Fruit fly (Drosophila melanogaster) whole organism, embryonic: Measurements from ENCODE around the gene Gk1.

Experiments used
- Atf3 ChIP-seq: fragments of 200-800 bp; sonication (Bioruptor generic); optimal IDR thresholded peaks from 3 replicates; lab custom pipeline; 2016; ENCODE audit warnings: missing biosample characterization, missing genetic modification characterization
- Awh ChIP-seq: fragments of 200-800 bp; sonication (Bioruptor generic); IDR thresholded peaks from 2 replicates; pipeline ENCODE4, ENCODE4 v1.3.6; 2022; ENCODE audit warnings: missing biosample characterization, missing genetic modification characterization
- BtbVII ChIP-seq: fragments of 200-800 bp; sonication (Bioruptor generic); optimal IDR thresholded peaks from 3 replicates; lab custom pipeline; 2017; ENCODE audit warnings: missing biosample characterization, mild to moderate bottlenecking, missing genetic modification characterization
- CG10274 ChIP-seq: fragments of 200-800 bp; sonication (Bioruptor generic); optimal IDR thresholded peaks from 3 replicates; lab custom pipeline; 2017; ENCODE audit warnings: missing biosample characterization, mild to moderate bottlenecking, missing genetic modification characterization
- CG10543 ChIP-seq: fragments of 200-800 bp; sonication (Bioruptor generic); optimal IDR thresholded peaks from 3 replicates; lab custom pipeline; 2017; ENCODE audit warnings: missing biosample characterization, mild to moderate bottlenecking, missing genetic modification characterization, moderate library complexity
- CG10654 ChIP-seq: fragments of 200-800 bp; sonication (Bioruptor generic); optimal IDR thresholded peaks from 2 replicates; lab custom pipeline; 2016; ENCODE audit warnings: missing biosample characterization, missing genetic modification characterization
- CG11723 ChIP-seq: fragments of 200-800 bp; sonication (Bioruptor generic); optimal IDR thresholded peaks from 2 replicates; lab custom pipeline; 2017; ENCODE audit warnings: missing biosample characterization, mild to moderate bottlenecking, missing genetic modification characterization
- CG12236 ChIP-seq: fragments of 200-800 bp; sonication (Bioruptor generic); optimal IDR thresholded peaks from 2 replicates; lab custom pipeline; 2016; ENCODE audit warnings: missing biosample characterization, missing genetic modification characterization
- CG1233 ChIP-seq: fragments of 200-800 bp; sonication (Bioruptor generic); optimal IDR thresholded peaks from 4 replicates; lab custom pipeline; 2018; ENCODE audit warnings: missing biosample characterization, mild to moderate bottlenecking, missing genetic modification characterization
- CG15601 ChIP-seq: fragments of 200-800 bp; sonication (Bioruptor generic); optimal IDR thresholded peaks from 3 replicates; lab custom pipeline; 2019; ENCODE audit warnings: missing biosample characterization, mild to moderate bottlenecking, missing genetic modification characterization, moderate library complexity
- CG17829 ChIP-seq: fragments of 200-800 bp; optimal IDR thresholded peaks from 2 replicates; lab custom pipeline; 2019; ENCODE audit warnings: missing biosample characterization, mild to moderate bottlenecking, missing genetic modification characterization, moderate library complexity
- CG18262 ChIP-seq: fragments of 200-800 bp; optimal IDR thresholded peaks from 3 replicates; lab custom pipeline; 2019; ENCODE audit warnings: missing biosample characterization, mild to moderate bottlenecking, missing genetic modification characterization, moderate library complexity
- CG31441 ChIP-seq: fragments of 200-800 bp; sonication (Bioruptor generic); IDR thresholded peaks from 2 replicates; pipeline ENCODE4 v1.3.6; 2022; ENCODE audit warnings: missing biosample characterization, missing genetic modification characterization
- CG3163 ChIP-seq: fragments of 200-800 bp; sonication (Bioruptor generic); optimal IDR thresholded peaks from 3 replicates; lab custom pipeline; 2016; ENCODE audit warnings: missing biosample characterization, missing genetic modification characterization
- CG32532 ChIP-seq: fragments of 200-800 bp; sonication (Bioruptor generic); IDR thresholded peaks from 2 replicates; pipeline ENCODE4 v1.3.6; 2022; ENCODE audit warnings: missing biosample characterization, missing genetic modification characterization
- CG4617 ChIP-seq: fragments of 200-800 bp; sonication (Bioruptor generic); optimal IDR thresholded peaks from 3 replicates; lab custom pipeline; 2016; ENCODE audit warnings: missing biosample characterization, missing genetic modification characterization, borderline replicate concordance
- CG7987 ChIP-seq: fragments of 200-800 bp; sonication (Bioruptor generic); optimal IDR thresholded peaks from 2 replicates; lab custom pipeline; 2018; ENCODE audit warnings: missing biosample characterization, mild to moderate bottlenecking, missing genetic modification characterization, moderate library complexity
- CG8359 ChIP-seq: fragments of 200-800 bp; sonication (Bioruptor generic); optimal IDR thresholded peaks from 2 replicates; lab custom pipeline; 2017; ENCODE audit warnings: missing biosample characterization, mild to moderate bottlenecking, missing genetic modification characterization, borderline replicate concordance
- CG8924 ChIP-seq: fragments of 200-800 bp; optimal IDR thresholded peaks from 3 replicates; lab custom pipeline; 2019; ENCODE audit warnings: missing biosample characterization, mild to moderate bottlenecking, missing genetic modification characterization, moderate library complexity
- CG9817 ChIP-seq: fragments of 200-800 bp; sonication (Bioruptor generic); optimal IDR thresholded peaks from 2 replicates; lab custom pipeline; 2018; ENCODE audit warnings: missing biosample characterization, mild to moderate bottlenecking, missing genetic modification characterization, moderate library complexity
- CTCF ChIP-seq: fragments of 200-800 bp; sonication (Bioruptor generic); optimal IDR thresholded peaks from 2 replicates; lab custom pipeline; 2017; ENCODE audit warnings: missing biosample characterization, mild to moderate bottlenecking, missing genetic modification characterization, moderate library complexity
- Doc2 ChIP-seq: fragments of 200-800 bp; sonication (Bioruptor generic); IDR thresholded peaks from 2 replicates; pipeline ENCODE4 v1.3.6; 2022; ENCODE audit warnings: missing biosample characterization, missing genetic modification characterization
- E2f1 ChIP-seq: fragments of 200-800 bp; sonication (Bioruptor generic); IDR thresholded peaks from 2 replicates; pipeline ENCODE4 v1.3.6; 2022; ENCODE audit warnings: missing biosample characterization, missing genetic modification characterization
- Lim3 ChIP-seq: fragments of 200-800 bp; sonication (Bioruptor generic); IDR thresholded peaks from 2 replicates; pipeline ENCODE4 v1.3.6; 2022; ENCODE audit warnings: missing biosample characterization, missing genetic modification characterization
- MTF-1 ChIP-seq: fragments of 200-800 bp; sonication (Bioruptor generic); optimal IDR thresholded peaks from 2 replicates; lab custom pipeline; 2018; ENCODE audit warnings: missing biosample characterization, mild to moderate bottlenecking, missing genetic modification characterization, borderline replicate concordance
- Mrtf ChIP-seq: fragments of 200-800 bp; sonication (Bioruptor generic); IDR thresholded peaks from 3 replicates; pipeline ENCODE4 v1.3.6; 2022; ENCODE audit warnings: missing biosample characterization, missing genetic modification characterization
- Opbp ChIP-seq: fragments of 200-800 bp; sonication (Bioruptor generic); IDR thresholded peaks from 3 replicates; pipeline ENCODE4 v1.3.6; 2022; ENCODE audit warnings: missing biosample characterization, missing genetic modification characterization; ENCODE audit not compliant: partially characterized antibody
- Side ChIP-seq: fragments of 200-800 bp; sonication (Bioruptor generic); optimal IDR thresholded peaks from 2 replicates; lab custom pipeline; 2016; ENCODE audit warnings: missing biosample characterization, missing genetic modification characterization
- Sin3A ChIP-seq: fragments of >200 bp; optimal IDR thresholded peaks from 2 replicates; lab custom pipeline; 2018
- Usf ChIP-seq: fragments of 200-800 bp; sonication (Bioruptor generic); optimal IDR thresholded peaks from 2 replicates; lab custom pipeline; 2017; ENCODE audit warnings: missing genotype, missing biosample characterization, missing genetic modification characterization
- Xbp1 ChIP-seq: fragments of 200-800 bp; sonication (Bioruptor generic); optimal IDR thresholded peaks from 3 replicates; lab custom pipeline; 2016; ENCODE audit warnings: missing biosample characterization, mild to moderate bottlenecking, missing genetic modification characterization
- ab ChIP-seq: fragments of 200-800 bp; sonication (Bioruptor generic); optimal IDR thresholded peaks from 2 replicates; lab custom pipeline; 2016; ENCODE audit warnings: missing biosample characterization, missing genetic modification characterization
- abd-A ChIP-seq: fragments of 200-800 bp; sonication (Bioruptor generic); optimal IDR thresholded peaks from 3 replicates; lab custom pipeline; 2019; ENCODE audit warnings: missing biosample characterization, mild to moderate bottlenecking, missing genetic modification characterization, moderate library complexity
- al ChIP-seq: fragments of 200-800 bp; sonication (Bioruptor generic); IDR thresholded peaks from 2 replicates; pipeline ENCODE4 v1.3.6; 2022; ENCODE audit warnings: missing biosample characterization, missing genetic modification characterization
- ap ChIP-seq: fragments of 200-800 bp; sonication (Bioruptor generic); IDR thresholded peaks from 2 replicates; pipeline ENCODE4 v1.3.6; 2022; ENCODE audit warnings: missing biosample characterization, missing genetic modification characterization
- ara ChIP-seq: fragments of 200-800 bp; sonication (Bioruptor generic); IDR thresholded peaks from 2 replicates; pipeline ENCODE4 v1.3.6; 2022; ENCODE audit warnings: missing biosample characterization, missing genetic modification characterization
- br ChIP-seq: fragments of >200 bp; optimal IDR thresholded peaks from 2 replicates; lab custom pipeline; 2017
- btn ChIP-seq: fragments of 200-800 bp; sonication (Bioruptor generic); optimal IDR thresholded peaks from 2 replicates; lab custom pipeline; 2016; ENCODE audit warnings: missing biosample characterization, missing genetic modification characterization
- corto ChIP-seq: fragments of 200-800 bp; sonication (Bioruptor generic); optimal IDR thresholded peaks from 2 replicates; lab custom pipeline; 2016; ENCODE audit warnings: missing biosample characterization, mild to moderate bottlenecking, missing genetic modification characterization, moderate library complexity
- hb ChIP-seq: fragments of 200-800 bp; sonication (Bioruptor generic); IDR thresholded peaks from 3 replicates; pipeline ENCODE4 v1.3.6; 2022; ENCODE audit warnings: missing biosample characterization, missing genetic modification characterization; ENCODE audit not compliant: partially characterized antibody
- hkb ChIP-seq, 2 experiments: fragments of 200-800 bp in 1 of 2; fragments of >200 bp in 1 of 2; sonication (Bioruptor generic) in 1 of 2; IDR thresholded peaks in 1 of 2; optimal IDR thresholded peaks in 1 of 2; 2 replicates each; pipeline versions ENCODE4 v1.3.6 to Lab custom; 2017 to 2022; ENCODE audit warnings: missing biosample characterization in 1 of 2, missing genetic modification characterization in 1 of 2
- kay ChIP-seq: fragments of 200-800 bp; sonication (Bioruptor generic); optimal IDR thresholded peaks from 2 replicates; lab custom pipeline; 2016; ENCODE audit warnings: missing biosample characterization, missing genetic modification characterization
- ken ChIP-seq: fragments of 200-800 bp; sonication (Bioruptor generic); IDR thresholded peaks from 3 replicates; pipeline ENCODE4 v1.3.6; 2022; ENCODE audit warnings: missing biosample characterization, missing genetic modification characterization
- kni ChIP-seq: fragments of 200-800 bp; sonication (Bioruptor generic); optimal IDR thresholded peaks from 3 replicates; lab custom pipeline; 2017; ENCODE audit warnings: mild to moderate bottlenecking, missing biosample characterization, missing genetic modification reagents, missing genetic modification characterization
- nom ChIP-seq: fragments of 200-800 bp; sonication (Bioruptor generic); optimal IDR thresholded peaks from 2 replicates; lab custom pipeline; 2017; ENCODE audit warnings: missing biosample characterization, missing genetic modification characterization, mild to moderate bottlenecking, moderate library complexity, missing genetic modification reagents
- prd ChIP-seq, 3 experiments: fragments of >200 bp in 2 of 3; fragments of 200-800 bp in 1 of 3; sonication (Bioruptor generic) in 1 of 3; optimal IDR thresholded peaks in 2 of 3; IDR thresholded peaks in 1 of 3; 2 replicates in 2 of 3; 3 replicates in 1 of 3; pipeline versions ENCODE4 v1.3.6 to Lab custom; 2017 to 2022; ENCODE audit warnings: missing biosample characterization in 1 of 3, missing genetic modification characterization in 1 of 3
- so ChIP-seq: fragments of 200-800 bp; sonication (Bioruptor generic); IDR thresholded peaks from 3 replicates; pipeline ENCODE4 v1.3.6; 2022; ENCODE audit warnings: missing biosample characterization, missing genetic modification characterization
- ttk ChIP-seq: fragments of 200-800 bp; sonication (Bioruptor generic); IDR thresholded peaks from 2 replicates; pipeline ENCODE4 v2.1.2; 2022; ENCODE audit warnings: missing biosample characterization, missing genetic modification characterization
- tx ChIP-seq: fragments of 200-800 bp; sonication (Bioruptor generic); optimal IDR thresholded peaks from 2 replicates; lab custom pipeline; 2016; ENCODE audit warnings: missing biosample characterization, missing genetic modification characterization

The Gk1 gene

DNA sequence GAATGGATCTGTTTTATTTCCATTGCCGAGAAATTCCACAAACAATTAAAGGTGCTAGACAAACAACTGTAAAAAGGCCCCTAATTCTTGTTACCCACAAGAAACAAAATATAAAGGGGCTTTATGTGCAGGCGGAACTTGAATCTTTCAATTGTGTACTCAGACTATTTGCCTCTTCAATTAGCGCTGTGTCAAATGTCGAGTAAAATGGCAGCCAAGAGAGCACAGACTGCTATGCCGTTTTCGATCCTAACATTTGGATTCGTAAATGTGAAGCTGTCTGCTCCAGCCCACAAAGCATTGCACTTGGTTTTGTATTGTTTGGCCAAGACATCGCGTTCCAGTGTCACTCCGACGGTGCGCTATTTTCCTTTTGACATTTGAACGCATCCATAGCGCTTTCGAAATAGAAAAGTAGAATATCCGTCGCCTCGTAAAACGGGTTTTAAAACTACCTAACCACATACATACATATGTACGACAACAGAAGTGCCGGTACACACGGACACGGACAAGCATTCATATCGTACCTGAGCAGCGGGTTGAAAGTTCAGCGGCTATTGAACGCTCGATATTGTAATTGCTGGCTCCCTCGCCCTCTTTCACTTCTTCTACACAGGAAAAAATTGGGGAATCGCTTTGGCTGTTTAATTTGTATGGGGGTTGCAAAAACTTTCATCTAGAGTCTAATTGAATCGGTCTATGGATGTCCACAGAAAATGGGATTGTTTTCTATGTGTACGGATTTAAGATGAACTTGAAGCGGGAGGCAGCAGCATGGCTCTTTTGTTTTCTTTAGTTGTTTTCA lies 39.5 kb downstream of the Gk1 start (continued):
- TF ChIP-seq CG9817 (no peak), CG15601 (tag; lab: Kevin White, UChicago) (peak; percentile 40), corto (GFP tag; lab: Kevin White, UChicago) (no peak), CG12236 (GFP tag; lab: Kevin White, UChicago) (no peak), E2f1 (no peak), CG10654 (GFP tag; lab: Kevin White, UChicago) (peak; percentile 1), br (lab: Kevin White, UChicago) (no peak), kni (GFP tag; lab: Kevin White, UChicago) (peak; percentile 85), ara (GFP tag; lab: Robert Waterston, UW) (0 out of 2 replicates have a peak, but pooled peaks have one; percentile 7), nom (GFP tag; lab: Kevin White, UChicago) (peak; percentile 29), CG7987 (no peak), CG8924 (tag; lab: Kevin White, UChicago) (no peak), btn (no peak), CG8359 (GFP tag; lab: Kevin White, UChicago) (no peak), hb (GFP tag; lab: Robert Waterston, UW) (no peak), ttk (GFP tag; lab: Robert Waterston, UW) (0 out of 2 replicates have a peak, but pooled peaks have one; percentile 12), ken (0 out of 3 replicates have a peak, but pooled peaks have one; percentile 45), CG31441 (GFP tag; lab: Robert Waterston, UW) (peak; percentile 30; the same call in 1 of the 2 replicates), CG1233 (no peak), CG10543 (GFP tag; lab: Kevin White, UChicago) (no peak), CTCF (GFP tag; lab: Kevin White, UChicago) (peak; percentile 58), kay (GFP tag; lab: Kevin White, UChicago) (no peak), ab (no peak), CG17829 (tag; lab: Kevin White, UChicago) (peak; percentile 7), CG3163 (no peak), BtbVII (GFP tag; lab: Kevin White, UChicago) (no peak), ap (GFP tag; lab: Robert Waterston, UW) (no peak), Side (GFP tag; lab: Kevin White, UChicago) (peak; percentile 4), Sin3A (no peak), Awh (GFP tag; lab: Robert Waterston, UW) (no peak), Doc2 (GFP tag; lab: Robert Waterston, UW) (no peak), hkb (optimal IDR thresholded peaks at IDR 0.05; lab: Kevin White, UChicago) (no peak), hkb (GFP tag; IDR thresholded peaks at IDR 0.05; lab: Robert Waterston, UW) (0 out of 2 replicates have a peak, but pooled peaks have one; percentile 44), tx (GFP tag; lab: Kevin White, UChicago) (no peak), so (GFP tag; lab: Robert Waterston, UW) (0 out of 3 replicates have a peak, but pooled peaks have one; percentile 32), Xbp1 (GFP tag; lab: Kevin White, UChicago) (peak; percentile 0), abd-A (no peak), CG10274 (no peak), Usf (GFP tag; lab: Kevin White, UChicago) (no peak), Lim3 (GFP tag; lab: Robert Waterston, UW) (no peak), CG18262 (peak; percentile 51), CG11723 (GFP tag; lab: Kevin White, UChicago) (no peak), Mrtf (GFP tag; lab: Robert Waterston, UW) (no peak; the same call in 2 of the 3 replicates), MTF-1 (GFP tag; lab: Kevin White, UChicago) (no peak), Opbp (GFP tag; lab: Robert Waterston, UW) (no peak), Atf3 (no peak), prd (optimal IDR thresholded peaks at IDR 0.05; lab: Kevin White, UChicago) (no peak), prd (GFP tag; IDR thresholded peaks at IDR 0.05; lab: Robert Waterston, UW) (no peak), CG32532 (no peak), al (no peak), CG4617 (GFP tag; lab: Kevin White, UChicago) (no peak)
